Worm (Caenorhabditis elegans) whole organism, L4 larva: ENCODE results near the gene cyp-13A7.

Experiments
- Y75B8A.6 ChIP-seq: fragments of 200-800 bp; sonication (Bioruptor generic); IDR thresholded peaks from 2 replicates; pipeline ENCODE4 v1.3.6; 2022; ENCODE audit warnings: missing genetic modification reagents, missing genetic modification characterization, missing compliant biosample characterization
- ceh-28 ChIP-seq: fragments of 150-350 bp; optimal IDR thresholded peaks from 2 replicates; lab custom pipeline; 2014; ENCODE audit warnings: missing biosample characterization, missing genetic modification reagents, missing genetic modification characterization
- jun-1 ChIP-seq: fragments of 150-350 bp; optimal IDR thresholded peaks from 2 replicates; lab custom pipeline; 2014; ENCODE audit warnings: missing biosample characterization, missing genetic modification reagents, missing genetic modification characterization
- madf-5 ChIP-seq, 2 experiments: fragments of 200-800 bp; sonication (Bioruptor generic); IDR thresholded peaks; 2 replicates each; pipeline ENCODE4 v1.3.6; 2022; ENCODE audit warnings: missing compliant biosample characterization in 2 of 2, missing genetic modification characterization in 2 of 2
- nhr-10 ChIP-seq: fragments of 150-350 bp; optimal IDR thresholded peaks from 2 replicates; lab custom pipeline; 2014; ENCODE audit warnings: missing biosample characterization, missing genetic modification characterization
- pqm-1 ChIP-seq: sonication (generic microtip); optimal IDR thresholded peaks from 2 replicates; lab custom pipeline; 2017; ENCODE audit warnings: missing biosample characterization, missing genetic modification characterization
- saeg-2 ChIP-seq: fragments of 200-800 bp; sonication (Bioruptor generic); IDR thresholded peaks from 2 replicates; pipeline ENCODE4 v1.3.6; 2022; ENCODE audit warnings: missing genetic modification reagents, missing genetic modification characterization, missing compliant biosample characterization
- snpc-4 ChIP-seq: fragments of 150-350 bp; optimal IDR thresholded peaks from 2 replicates; lab custom pipeline; 2014; ENCODE audit warnings: missing biosample characterization, missing genetic modification characterization
- spr-1 ChIP-seq: sonication (generic microtip); optimal IDR thresholded peaks from 2 replicates; lab custom pipeline; 2016; ENCODE audit warnings: mild to moderate bottlenecking, missing genetic modification characterization, missing compliant biosample characterization
- zag-1 ChIP-seq: fragments of 150-350 bp; optimal IDR thresholded peaks from 2 replicates; lab custom pipeline; 2014; ENCODE audit warnings: missing biosample characterization, missing genetic modification characterization

ce11 chrII:9787395-9788152 lies 15.8 kb upstream of the cyp-13A7 start, which contains the start of gene cyp-13A2:
- TF ChIP-seq zag-1 (tag; lab: Kevin White, UChicago) (no peak), snpc-4 (tag; lab: Kevin White, UChicago) (peak; percentile 83), jun-1 (tag; lab: Kevin White, UChicago) (no peak), Y75B8A.6 (no peak), spr-1 (tag; lab: Kevin White, UChicago) (no peak), ceh-28 (no peak), pqm-1 (peak; percentile 46), nhr-10 (tag; lab: Kevin White, UChicago) (peak; percentile 57), madf-5 (GFP tag; IDR thresholded peaks at IDR 0.05; lab: Robert Waterston, UW) (no peak), saeg-2 (GFP tag; lab: Robert Waterston, UW) (no peak)
